Fruit fly (Drosophila melanogaster): Measurements from ENCODE around the gene CG43147.
A peak's percentile ranks its signal among the peaks of the same experiment; 100 is the strongest.

The CG43147 gene

DNA sequence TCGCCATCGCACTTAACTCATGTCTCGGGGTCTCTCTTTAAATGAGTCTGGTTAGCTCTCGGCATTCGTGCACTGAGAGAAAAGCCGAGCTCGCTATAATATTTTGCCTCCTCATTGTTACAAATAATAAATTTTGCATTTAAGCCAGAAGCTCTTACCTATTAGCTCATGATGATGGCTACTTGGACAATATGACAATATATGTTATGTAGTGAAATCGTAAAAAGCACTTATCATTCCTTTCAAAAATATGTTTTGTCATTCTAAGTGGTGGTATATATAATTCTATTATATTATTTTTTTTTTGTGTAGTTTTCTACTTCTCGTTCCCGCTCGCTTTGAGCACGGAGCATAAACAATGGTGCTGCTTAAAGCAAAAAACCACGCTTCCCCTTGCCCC is 32.7 kb downstream of the CG43147 start:
- TF ChIP-seq bab1 (GFP tag; optimal IDR thresholded peaks at IDR 0.05) (peak; percentile 21), CG11617 (GFP tag; optimal IDR thresholded peaks at IDR 0.05) (no peak)

- TF ChIP-seq CG5204 (GFP tag; optimal IDR thresholded peaks at IDR 0.05): no peak
- no peak for TF ChIP-seq Crg-1 (GFP tag; optimal IDR thresholded peaks at IDR 0.05)
- TF ChIP-seq kay (GFP tag; ENCODE audit: borderline replicate concordance): no peak
- TF ChIP-seq cic (GFP tag; optimal IDR thresholded peaks at IDR 0.05): no peak
- no peak for TF ChIP-seq CG1620 (GFP tag; optimal IDR thresholded peaks at IDR 0.05)
- TF ChIP-seq Mnt (GFP tag; optimal IDR thresholded peaks at IDR 0.05): no peak
- TF ChIP-seq ovo (GFP tag; optimal IDR thresholded peaks at IDR 0.05): no peak
These were observed 33.9 kb downstream of the CG43147 start for dm6 chr3L:13266078-13266477.

dm6 chr3L:13263801-13264200 is 36.2 kb downstream of the CG43147 start:
- TF ChIP-seq CG14711 (tag; optimal IDR thresholded peaks at IDR 0.05): no peak
- TF ChIP-seq pad (GFP tag; optimal IDR thresholded peaks at IDR 0.05): no peak
- no peak for TF ChIP-seq CG11617 (GFP tag; optimal IDR thresholded peaks at IDR 0.05)
- no peak for TF ChIP-seq ovo (GFP tag; optimal IDR thresholded peaks at IDR 0.05)
- no peak for TF ChIP-seq CG33017 (tag; optimal IDR thresholded peaks at IDR 0.05)
- no peak for TF ChIP-seq CG5204 (GFP tag; optimal IDR thresholded peaks at IDR 0.05)
- no peak for TF ChIP-seq tj (GFP tag; optimal IDR thresholded peaks at IDR 0.05)
- no peak for TF ChIP-seq cic (GFP tag; optimal IDR thresholded peaks at IDR 0.05)

- TF ChIP-seq CG12768 (GFP tag; optimal IDR thresholded peaks at IDR 0.05) (no peak), tj (GFP tag; optimal IDR thresholded peaks at IDR 0.05) (peak; percentile 23)
These were observed 37.7 kb downstream of the CG43147 start for dm6 chr3L:13262250-13262649.

dm6 chr3L:13260718-13261318 is 39.1 kb downstream of the CG43147 start:
- TF ChIP-seq CG7045 (GFP tag; optimal IDR thresholded peaks at IDR 0.05) (no peak), tj (GFP tag; optimal IDR thresholded peaks at IDR 0.05) (peak; percentile 17)

DNA sequence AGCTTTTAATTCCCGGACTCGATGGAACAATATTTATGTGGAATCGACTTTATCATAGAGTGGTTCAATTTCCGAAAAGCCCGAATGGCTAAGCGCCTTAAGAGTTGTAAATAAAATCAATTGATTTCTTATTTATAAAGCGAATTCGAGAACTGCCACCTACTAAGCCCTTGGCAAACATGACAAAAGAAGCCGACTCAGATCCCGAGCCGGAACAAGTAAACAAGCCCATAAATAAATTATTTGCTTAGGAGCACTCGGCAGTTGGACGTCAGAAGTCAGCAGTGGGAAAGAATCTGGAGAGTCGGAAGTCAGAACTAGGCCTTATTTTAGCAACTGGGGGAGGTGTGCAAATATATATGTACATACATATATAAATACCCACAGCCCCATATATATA is 40.3 kb downstream of the CG43147 start:
- TF ChIP-seq CG12768 (GFP tag; optimal IDR thresholded peaks at IDR 0.05) (no peak), Hr96 (GFP tag; optimal IDR thresholded peaks at IDR 0.05) (no peak), ovo (GFP tag; optimal IDR thresholded peaks at IDR 0.05) (no peak), CG7101 (tag; optimal IDR thresholded peaks at IDR 0.05) (no peak), cnc (optimal IDR thresholded peaks at IDR 0.05) (no peak), bab1 (GFP tag; optimal IDR thresholded peaks at IDR 0.05) (no peak), kay (GFP tag; ENCODE audit: borderline replicate concordance) (no peak), pad (GFP tag; optimal IDR thresholded peaks at IDR 0.05) (no peak), tj (GFP tag; optimal IDR thresholded peaks at IDR 0.05) (no peak), toe (GFP tag; optimal IDR thresholded peaks at IDR 0.05) (no peak), Clk (GFP tag; optimal IDR thresholded peaks at IDR 0.05) (no peak), CG5204 (GFP tag; optimal IDR thresholded peaks at IDR 0.05) (no peak), CG14711 (tag; optimal IDR thresholded peaks at IDR 0.05) (no peak), Mnt (GFP tag; optimal IDR thresholded peaks at IDR 0.05) (no peak), Crg-1 (GFP tag; optimal IDR thresholded peaks at IDR 0.05) (no peak)

- no peak for TF ChIP-seq bab1 (GFP tag; optimal IDR thresholded peaks at IDR 0.05)
- no peak for TF ChIP-seq CG7101 (tag; optimal IDR thresholded peaks at IDR 0.05)
- TF ChIP-seq CG14711 (tag; optimal IDR thresholded peaks at IDR 0.05): no peak
- TF ChIP-seq CG11617 (GFP tag; optimal IDR thresholded peaks at IDR 0.05): no peak
- no peak for TF ChIP-seq Crg-1 (GFP tag; optimal IDR thresholded peaks at IDR 0.05)
- no peak for TF ChIP-seq kay (GFP tag; ENCODE audit: borderline replicate concordance)
- TF ChIP-seq tj (GFP tag; optimal IDR thresholded peaks at IDR 0.05): no peak
- no peak for TF ChIP-seq CG1620 (GFP tag; optimal IDR thresholded peaks at IDR 0.05)
- TF ChIP-seq CG5204 (GFP tag; optimal IDR thresholded peaks at IDR 0.05): no peak
- TF ChIP-seq Hr96 (GFP tag; optimal IDR thresholded peaks at IDR 0.05): no peak
- TF ChIP-seq toe (GFP tag; optimal IDR thresholded peaks at IDR 0.05): no peak
- no peak for TF ChIP-seq CG12768 (GFP tag; optimal IDR thresholded peaks at IDR 0.05)
- TF ChIP-seq Mnt (GFP tag; optimal IDR thresholded peaks at IDR 0.05): no peak
- no peak for TF ChIP-seq ovo (GFP tag; optimal IDR thresholded peaks at IDR 0.05)
- no peak for TF ChIP-seq CG33017 (tag; optimal IDR thresholded peaks at IDR 0.05)
- TF ChIP-seq Clk (GFP tag; optimal IDR thresholded peaks at IDR 0.05): no peak
- no peak for TF ChIP-seq CG7045 (GFP tag; optimal IDR thresholded peaks at IDR 0.05)
- no peak for TF ChIP-seq pad (GFP tag; optimal IDR thresholded peaks at IDR 0.05)
- TF ChIP-seq cnc (optimal IDR thresholded peaks at IDR 0.05): no peak
These were observed 43.8 kb downstream of the CG43147 start for dm6 chr3L:13256159-13256558.

All from whole organism, adult.